Worm (Caenorhabditis elegans) whole organism, L1 larva: ENCODE results near the gene VF13D12L.3.

ENCODE experiments used
- C34B4.2 ChIP-seq: sonication (generic microtip); optimal IDR thresholded peaks from 2 replicates; lab custom pipeline; 2017; ENCODE audit warnings: mild to moderate bottlenecking, missing genetic modification characterization, missing compliant biosample characterization
- F16B12.6 ChIP-seq: fragments of 150-350 bp; optimal IDR thresholded peaks from 2 replicates; lab custom pipeline; 2014; ENCODE audit warnings: missing biosample characterization, missing genetic modification characterization
- Y116A8C.19 ChIP-seq: sonication (generic microtip); optimal IDR thresholded peaks from 2 replicates; lab custom pipeline; 2016; ENCODE audit warnings: missing compliant biosample characterization, missing genetic modification characterization, borderline replicate concordance
- alr-1 ChIP-seq: fragments of 200-800 bp; sonication (Bioruptor generic); optimal IDR thresholded peaks from 2 replicates; lab custom pipeline; 2018; ENCODE audit warnings: borderline replicate concordance, mild to moderate bottlenecking, missing genetic modification characterization, missing compliant biosample characterization
- aly-2 ChIP-seq: fragments of 150-350 bp; optimal IDR thresholded peaks from 2 replicates; lab custom pipeline; 2014; ENCODE audit warnings: missing biosample characterization, missing genetic modification characterization
- blmp-1 ChIP-seq: fragments of 150-350 bp; optimal IDR thresholded peaks from 2 replicates; lab custom pipeline; 2014; ENCODE audit warnings: missing biosample characterization, missing genetic modification characterization
- ceh-63 ChIP-seq: fragments of 200-800 bp; sonication (Bioruptor generic); optimal IDR thresholded peaks from 2 replicates; lab custom pipeline; 2018; ENCODE audit warnings: mild to moderate bottlenecking, missing genetic modification characterization, missing compliant biosample characterization
- ceh-8 ChIP-seq: fragments of 200-800 bp; sonication (Bioruptor generic); optimal IDR thresholded peaks from 2 replicates; lab custom pipeline; 2018; ENCODE audit warnings: mild to moderate bottlenecking, missing genetic modification characterization, moderate library complexity, missing compliant biosample characterization
- ceh-90 ChIP-seq: sonication (generic microtip); optimal IDR thresholded peaks from 2 replicates; lab custom pipeline; 2016; ENCODE audit warnings: missing genetic modification characterization, missing compliant biosample characterization
- ces-1 ChIP-seq: fragments of 150-350 bp; optimal IDR thresholded peaks from 2 replicates; lab custom pipeline; 2014; ENCODE audit warnings: missing biosample characterization, missing genetic modification reagents, missing genetic modification characterization
- dpl-1 ChIP-seq, 3 experiments: fragments of 150-350 bp in 2 of 3; sonication (generic microtip) in 1 of 3; optimal IDR thresholded peaks; 2 replicates each; lab custom pipeline; 2014 to 2017; ENCODE audit warnings: missing biosample characterization in 3 of 3, missing genetic modification characterization in 3 of 3, missing genetic modification reagents in 3 of 3
- dsc-1 ChIP-seq: sonication (generic microtip); optimal IDR thresholded peaks from 2 replicates; lab custom pipeline; 2016; ENCODE audit warnings: mild to moderate bottlenecking, missing genetic modification characterization, missing compliant biosample characterization
- efl-1 ChIP-seq, 4 experiments: fragments of 150-350 bp; optimal IDR thresholded peaks in 3 of 4; peaks in 1 of 4; 1 replicate in 1 of 4; 2 replicates in 3 of 4; lab custom pipeline; 2014; ENCODE audit warnings: missing biosample characterization in 2 of 4, missing genetic modification characterization in 2 of 4, missing genetic modification reagents in 2 of 4
- efl-3 ChIP-seq: fragments of 200-800 bp; sonication (Bioruptor generic); optimal IDR thresholded peaks from 2 replicates; lab custom pipeline; 2018; ENCODE audit warnings: mild to moderate bottlenecking, missing genetic modification characterization, missing compliant biosample characterization
- egl-13 ChIP-seq: sonication (generic microtip); optimal IDR thresholded peaks from 2 replicates; lab custom pipeline; 2016; ENCODE audit warnings: missing genotype, missing genetic modification reagents, missing genetic modification characterization, missing compliant biosample characterization
- egl-27 ChIP-seq, 2 experiments: fragments of 150-350 bp in 1 of 2; sonication (generic microtip); optimal IDR thresholded peaks; 3 replicates each; lab custom pipeline; 2017 to 2018; ENCODE audit warnings: missing biosample characterization in 2 of 2, missing genetic modification characterization in 2 of 2, missing genetic modification reagents in 2 of 2
- elt-3 ChIP-seq, 6 experiments: fragments of 150-350 bp in 1 of 6; sonication (generic microtip); optimal IDR thresholded peaks; 2 replicates each; lab custom pipeline; 2017 to 2018; ENCODE audit warnings: missing biosample characterization in 6 of 6, missing genetic modification characterization in 6 of 6, inconsistent platforms in 1 of 6
- ets-5 ChIP-seq: fragments of 200-800 bp; sonication (Bioruptor generic); IDR thresholded peaks from 2 replicates; pipeline ENCODE4 v1.3.6; 2022; ENCODE audit warnings: missing genetic modification characterization, missing compliant biosample characterization
- fkh-10 ChIP-seq: sonication (generic microtip); optimal IDR thresholded peaks from 2 replicates; lab custom pipeline; 2017; ENCODE audit warnings: missing biosample characterization, missing genetic modification reagents, missing genetic modification characterization
- fkh-4 ChIP-seq: sonication (generic microtip); optimal IDR thresholded peaks from 2 replicates; lab custom pipeline; 2016; ENCODE audit warnings: missing compliant biosample characterization, missing genetic modification characterization, borderline replicate concordance
- fos-1 ChIP-seq: fragments of 150-350 bp; optimal IDR thresholded peaks from 2 replicates; lab custom pipeline; 2014; ENCODE audit warnings: missing biosample characterization, missing genetic modification characterization
- hlh-17 ChIP-seq: fragments of 200-800 bp; sonication (Bioruptor generic); optimal IDR thresholded peaks from 2 replicates; lab custom pipeline; 2018; ENCODE audit warnings: missing genetic modification characterization, mild to moderate bottlenecking, missing compliant biosample characterization, moderate library complexity, borderline replicate concordance
- hlh-4 ChIP-seq: sonication (generic microtip); optimal IDR thresholded peaks from 2 replicates; lab custom pipeline; 2016; ENCODE audit warnings: mild to moderate bottlenecking, missing genetic modification characterization, missing compliant biosample characterization
- isw-1 ChIP-seq: fragments of 200-800 bp; sonication (Bioruptor generic); IDR thresholded peaks from 2 replicates; pipeline ENCODE4 v1.3.6; 2022; ENCODE audit warnings: missing genetic modification characterization, missing compliant biosample characterization
- jun-1 ChIP-seq: fragments of 150-350 bp; optimal IDR thresholded peaks from 2 replicates; lab custom pipeline; 2014; ENCODE audit warnings: missing biosample characterization, missing genetic modification reagents, missing genetic modification characterization
- lin-15B ChIP-seq: fragments of 150-350 bp; sonication (generic microtip); optimal IDR thresholded peaks from 3 replicates; lab custom pipeline; 2014; ENCODE audit warnings: missing biosample characterization, missing genetic modification characterization
- lin-35 ChIP-seq, 2 experiments: fragments of 150-350 bp; optimal IDR thresholded peaks; 2 replicates each; lab custom pipeline; 2014; ENCODE audit warnings: missing biosample characterization in 2 of 2, missing genetic modification characterization in 2 of 2, missing genetic modification reagents in 2 of 2
- lsy-2 ChIP-seq, 2 experiments: fragments of 150-350 bp; optimal IDR thresholded peaks; 2 replicates each; lab custom pipeline; 2014; ENCODE audit warnings: missing biosample characterization in 2 of 2, missing genetic modification characterization in 2 of 2
- mab-9 ChIP-seq: fragments of 200-800 bp; sonication (Bioruptor generic); IDR thresholded peaks from 2 replicates; pipeline ENCODE4 v1.3.6; 2022; ENCODE audit warnings: missing genetic modification reagents, missing genetic modification characterization, missing compliant biosample characterization
- nhr-11 ChIP-seq: fragments of 150-350 bp; optimal IDR thresholded peaks from 2 replicates; lab custom pipeline; 2014; ENCODE audit warnings: missing biosample characterization, missing genetic modification characterization
- nhr-12 ChIP-seq: sonication (generic microtip); optimal IDR thresholded peaks from 2 replicates; lab custom pipeline; 2017; ENCODE audit warnings: missing biosample characterization, missing genetic modification characterization
- nhr-19 ChIP-seq: fragments of 200-800 bp; sonication (Bioruptor generic); conservative IDR thresholded peaks from 2 replicates; pipeline ENCODE4 v1.3.6; 2022; ENCODE audit warnings: missing genetic modification characterization, missing compliant biosample characterization
- nhr-20 ChIP-seq: sonication (generic microtip); optimal IDR thresholded peaks from 2 replicates; lab custom pipeline; 2016; ENCODE audit warnings: mild to moderate bottlenecking, missing genetic modification characterization, missing compliant biosample characterization
- nhr-237 ChIP-seq: fragments of 150-350 bp; optimal IDR thresholded peaks from 2 replicates; lab custom pipeline; 2014; ENCODE audit warnings: missing biosample characterization, missing genetic modification characterization
- nhr-28 ChIP-seq: fragments of 150-350 bp; optimal IDR thresholded peaks from 2 replicates; lab custom pipeline; 2014; ENCODE audit warnings: missing biosample characterization, missing genetic modification characterization
- nhr-47 ChIP-seq: sonication (generic microtip); optimal IDR thresholded peaks from 2 replicates; lab custom pipeline; 2016; ENCODE audit warnings: mild to moderate bottlenecking, missing genetic modification characterization, moderate library complexity, missing compliant biosample characterization
- nhr-71 ChIP-seq: sonication (generic microtip); optimal IDR thresholded peaks from 2 replicates; lab custom pipeline; 2016; ENCODE audit warnings: mild to moderate bottlenecking, missing genetic modification characterization, moderate library complexity, missing compliant biosample characterization
- nhr-77 ChIP-seq: fragments of 150-350 bp; optimal IDR thresholded peaks from 2 replicates; lab custom pipeline; 2014; ENCODE audit warnings: missing biosample characterization, missing genetic modification characterization
- nhr-84 ChIP-seq: sonication (generic microtip); optimal IDR thresholded peaks from 2 replicates; lab custom pipeline; 2017; ENCODE audit warnings: missing biosample characterization, missing genetic modification characterization
- pag-3 ChIP-seq: sonication (generic microtip); optimal IDR thresholded peaks from 2 replicates; lab custom pipeline; 2017; ENCODE audit warnings: missing genetic modification characterization, mild to moderate bottlenecking, missing compliant biosample characterization, antibody characterized with exemption, borderline replicate concordance; ENCODE audit not compliant: insufficient read depth
- pax-3 ChIP-seq: fragments of 200-800 bp; sonication (Bioruptor generic); optimal IDR thresholded peaks from 2 replicates; lab custom pipeline; 2018; ENCODE audit warnings: mild to moderate bottlenecking, missing genetic modification characterization, moderate library complexity, missing compliant biosample characterization
- pqm-1 ChIP-seq: sonication (generic microtip); optimal IDR thresholded peaks from 3 replicates; lab custom pipeline; 2017; ENCODE audit warnings: missing biosample characterization, missing genetic modification characterization
- rnt-1 ChIP-seq: sonication (generic microtip); optimal IDR thresholded peaks from 2 replicates; lab custom pipeline; 2016; ENCODE audit warnings: mild to moderate bottlenecking, missing genetic modification characterization, moderate library complexity, missing compliant biosample characterization
- snu-23 ChIP-seq: sonication (generic microtip); optimal IDR thresholded peaks from 2 replicates; lab custom pipeline; 2016; ENCODE audit warnings: missing genetic modification characterization, missing compliant biosample characterization
- sptf-1 ChIP-seq: fragments of 150-350 bp; optimal IDR thresholded peaks from 2 replicates; lab custom pipeline; 2014; ENCODE audit warnings: missing biosample characterization, missing genetic modification characterization
- swsn-7 ChIP-seq: sonication (generic microtip); optimal IDR thresholded peaks from 2 replicates; lab custom pipeline; 2016; ENCODE audit warnings: missing genetic modification characterization, missing compliant biosample characterization
- tbx-2 ChIP-seq: sonication (generic microtip); optimal IDR thresholded peaks from 2 replicates; lab custom pipeline; 2016; ENCODE audit warnings: missing genetic modification characterization, missing compliant biosample characterization
- tlp-1 ChIP-seq: fragments of 150-350 bp; optimal IDR thresholded peaks from 2 replicates; lab custom pipeline; 2014; ENCODE audit warnings: missing biosample characterization, missing genetic modification characterization
- unc-130 ChIP-seq: fragments of 150-350 bp; optimal IDR thresholded peaks from 2 replicates; lab custom pipeline; 2017; ENCODE audit warnings: missing biosample characterization, missing genetic modification characterization, inconsistent platforms
- unc-30 ChIP-seq: sonication (generic microtip); optimal IDR thresholded peaks from 2 replicates; lab custom pipeline; 2017; ENCODE audit warnings: missing biosample characterization, missing genetic modification characterization
- unc-86 ChIP-seq: sonication (generic microtip); optimal IDR thresholded peaks from 2 replicates; lab custom pipeline; 2016; ENCODE audit warnings: missing genetic modification characterization, missing compliant biosample characterization
- zag-1 ChIP-seq: fragments of 150-350 bp; optimal IDR thresholded peaks from 2 replicates; lab custom pipeline; 2014; ENCODE audit warnings: missing biosample characterization, missing genetic modification characterization

Gene VF13D12L.3

ce11 chrII:11728545-11729105, 22.8 kb downstream of the VF13D12L.3 start, which contains the start of gene alh-8 (continued):
- TF ChIP-seq nhr-237: no peak
- TF ChIP-seq elt-3 (tag; optimal IDR thresholded peaks at IDR 0.05; lab: Kevin White, UChicago): peak in 2 of 6 experiments; percentile 1 to 15
- no peak for TF ChIP-seq aly-2
- TF ChIP-seq ets-5 (GFP tag; lab: Robert Waterston, UW): no peak
- TF ChIP-seq hlh-17 (GFP tag; lab: Kevin White, UChicago): no peak
- no peak for TF ChIP-seq mab-9 (GFP tag; lab: Robert Waterston, UW)
- peak; percentile 24 for TF ChIP-seq nhr-47 (tag; lab: Kevin White, UChicago)
- TF ChIP-seq nhr-71 (tag; lab: Kevin White, UChicago): peak; percentile 86
- TF ChIP-seq snu-23 (GFP tag; lab: Kevin White, UChicago): peak; percentile 86
- peak; percentile 38 to 68 for TF ChIP-seq lin-35 (GFP tag; optimal IDR thresholded peaks at IDR 0.05; lab: Kevin White, UChicago)
- TF ChIP-seq lsy-2 (tag; optimal IDR thresholded peaks at IDR 0.05; lab: Kevin White, UChicago): peak; percentile 45 to 72
- peak; percentile 76 for TF ChIP-seq nhr-20 (tag; lab: Kevin White, UChicago)
- TF ChIP-seq C34B4.2 (tag; lab: Kevin White, UChicago): no peak
- TF ChIP-seq blmp-1 (tag; lab: Kevin White, UChicago): peak; percentile 21
- TF ChIP-seq nhr-19 (GFP tag; lab: Robert Waterston, UW): peak; percentile 70
- no peak for TF ChIP-seq nhr-12 (tag; lab: Kevin White, UChicago)
- TF ChIP-seq ceh-90 (tag; lab: Kevin White, UChicago): no peak
- TF ChIP-seq pqm-1 (tag; lab: Kevin White, UChicago): no peak
- TF ChIP-seq swsn-7 (tag; lab: Kevin White, UChicago): peak; percentile 28
- no peak for TF ChIP-seq sptf-1
- TF ChIP-seq pag-3 (tag; lab: Kevin White, UChicago): peak; percentile 40
- no peak for TF ChIP-seq fkh-4 (tag; lab: Kevin White, UChicago)
- TF ChIP-seq tbx-2 (tag; lab: Kevin White, UChicago): peak; percentile 47
- TF ChIP-seq ceh-63 (GFP tag; lab: Kevin White, UChicago): no peak
- no peak for TF ChIP-seq zag-1 (tag; lab: Kevin White, UChicago)
- no peak for TF ChIP-seq fkh-10 (GFP tag; lab: Kevin White, UChicago)
- no peak for TF ChIP-seq F16B12.6 (tag; lab: Kevin White, UChicago)
- no peak for TF ChIP-seq nhr-11
- TF ChIP-seq ceh-8: no peak
- peak; percentile 46 for TF ChIP-seq unc-130
- TF ChIP-seq nhr-28 (tag; lab: Kevin White, UChicago): no peak
- no peak for TF ChIP-seq alr-1 (tag; lab: Kevin White, UChicago)
- no peak for TF ChIP-seq dsc-1 (tag; lab: Kevin White, UChicago)
- no peak for TF ChIP-seq jun-1 (tag; lab: Kevin White, UChicago)
- TF ChIP-seq dpl-1 (GFP tag; optimal IDR thresholded peaks at IDR 0.05; lab: Kevin White, UChicago): peak in 2 of 3 experiments; percentile 22 to 38
- no peak for TF ChIP-seq unc-30
- no peak for TF ChIP-seq nhr-84
- TF ChIP-seq efl-3 (GFP tag; lab: Kevin White, UChicago): no peak
- no peak for TF ChIP-seq egl-27 (tag; optimal IDR thresholded peaks at IDR 0.05; lab: Kevin White, UChicago)
- TF ChIP-seq pax-3 (tag; lab: Kevin White, UChicago): no peak
- no peak for TF ChIP-seq Y116A8C.19 (tag; lab: Kevin White, UChicago)
- TF ChIP-seq ces-1 (GFP tag; lab: Kevin White, UChicago): no peak
- TF ChIP-seq unc-86: no peak
- TF ChIP-seq rnt-1: peak; percentile 78
- TF ChIP-seq egl-13 (tag; lab: Kevin White, UChicago): no peak
- no peak for TF ChIP-seq tlp-1 (tag; lab: Kevin White, UChicago)
- TF ChIP-seq hlh-4: no peak
- TF ChIP-seq lin-15B (tag; lab: Kevin White, UChicago): no peak
- TF ChIP-seq efl-1 (optimal IDR thresholded peaks at IDR 0.05; lab: Kevin White, UChicago): peak; percentile 15 to 30
- no peak for TF ChIP-seq efl-1 (GFP tag; optimal IDR thresholded peaks at IDR 0.05 in 1 of 2; lab: Kevin White, UChicago)
- TF ChIP-seq isw-1 (GFP tag; lab: Robert Waterston, UW): no peak
- no peak for TF ChIP-seq nhr-77 (tag; lab: Kevin White, UChicago)
- TF ChIP-seq fos-1: peak; percentile 20
